Fruit fly (Drosophila melanogaster) whole organism, embryonic: Measurements from ENCODE around the gene MSBP.

ENCODE experiments used
- CG1024 ChIP-seq: fragments of 200-800 bp; sonication (Bioruptor generic); IDR thresholded peaks from 2 replicates; pipeline ENCODE4 v1.3.6; 2022; ENCODE audit warnings: missing biosample characterization, missing genetic modification characterization
- CG10431 ChIP-seq: fragments of 200-800 bp; sonication (Bioruptor generic); optimal IDR thresholded peaks from 3 replicates; lab custom pipeline; 2018; ENCODE audit warnings: missing biosample characterization, mild to moderate bottlenecking, missing genetic modification characterization
- CG11696 ChIP-seq: fragments of 200-800 bp; sonication (Bioruptor generic); IDR thresholded peaks from 2 replicates; pipeline ENCODE4 v1.3.6; 2022; ENCODE audit warnings: missing biosample characterization, missing genetic modification characterization
- CG12391 ChIP-seq: fragments of 200-800 bp; sonication (Bioruptor generic); optimal IDR thresholded peaks from 3 replicates; lab custom pipeline; 2018; ENCODE audit warnings: missing biosample characterization, mild to moderate bottlenecking, missing genetic modification characterization, moderate library complexity
- CG13296 ChIP-seq: fragments of 200-800 bp; sonication (Bioruptor generic); optimal IDR thresholded peaks from 3 replicates; lab custom pipeline; 2018; ENCODE audit warnings: missing biosample characterization, mild to moderate bottlenecking, missing genetic modification characterization
- CG13424 ChIP-seq: fragments of 200-800 bp; sonication (Bioruptor generic); optimal IDR thresholded peaks from 2 replicates; lab custom pipeline; 2019; ENCODE audit warnings: missing biosample characterization, mild to moderate bottlenecking, missing genetic modification characterization, moderate library complexity
- CG14710 ChIP-seq: fragments of 200-800 bp; sonication (Bioruptor generic); optimal IDR thresholded peaks from 3 replicates; lab custom pipeline; 2019; ENCODE audit warnings: missing biosample characterization, mild to moderate bottlenecking, missing genetic modification characterization, moderate library complexity
- CG15269 ChIP-seq: fragments of 200-800 bp; sonication (Bioruptor generic); optimal IDR thresholded peaks from 2 replicates; lab custom pipeline; 2018; ENCODE audit warnings: missing biosample characterization, mild to moderate bottlenecking, missing genetic modification characterization, moderate library complexity
- CG15479 ChIP-seq: fragments of 200-800 bp; sonication (Bioruptor generic); optimal IDR thresholded peaks from 3 replicates; lab custom pipeline; 2019; ENCODE audit warnings: missing biosample characterization, mild to moderate bottlenecking, missing genetic modification characterization, moderate library complexity
- CG15601 ChIP-seq: fragments of 200-800 bp; sonication (Bioruptor generic); optimal IDR thresholded peaks from 3 replicates; lab custom pipeline; 2019; ENCODE audit warnings: missing biosample characterization, mild to moderate bottlenecking, missing genetic modification characterization, moderate library complexity
- CG1602 ChIP-seq: fragments of 200-800 bp; sonication (Bioruptor generic); optimal IDR thresholded peaks from 3 replicates; lab custom pipeline; 2016; ENCODE audit warnings: missing biosample characterization, missing genetic modification characterization
- CG1603 ChIP-seq: fragments of 200-800 bp; sonication (Bioruptor generic); optimal IDR thresholded peaks from 2 replicates; lab custom pipeline; 2019; ENCODE audit warnings: missing biosample characterization, mild to moderate bottlenecking, missing genetic modification characterization, moderate library complexity
- CG17802 ChIP-seq: fragments of 200-800 bp; sonication (Bioruptor generic); optimal IDR thresholded peaks from 2 replicates; lab custom pipeline; 2018; ENCODE audit warnings: missing biosample characterization, mild to moderate bottlenecking, missing genetic modification characterization, moderate library complexity
- CG18764 ChIP-seq: fragments of 200-800 bp; sonication (Bioruptor generic); optimal IDR thresholded peaks from 3 replicates; lab custom pipeline; 2016; ENCODE audit warnings: missing biosample characterization, missing genetic modification characterization
- CG2120 ChIP-seq: fragments of 200-800 bp; sonication (Bioruptor generic); optimal IDR thresholded peaks from 3 replicates; lab custom pipeline; 2016; ENCODE audit warnings: missing biosample characterization, missing genetic modification characterization
- CG9727 ChIP-seq: fragments of 200-800 bp; sonication (Bioruptor generic); optimal IDR thresholded peaks from 3 replicates; lab custom pipeline; 2017; ENCODE audit warnings: missing biosample characterization, mild to moderate bottlenecking, missing genetic modification characterization
- D19A ChIP-seq: fragments of 200-800 bp; optimal IDR thresholded peaks from 3 replicates; lab custom pipeline; 2019; ENCODE audit warnings: missing biosample characterization, mild to moderate bottlenecking, missing genetic modification characterization, moderate library complexity
- Dbx ChIP-seq: fragments of 200-800 bp; sonication (Bioruptor generic); IDR thresholded peaks from 3 replicates; pipeline ENCODE4 v1.3.6; 2022; ENCODE audit warnings: missing biosample characterization, missing genetic modification characterization
- Ets97D ChIP-seq: fragments of 200-800 bp; sonication (Bioruptor generic); optimal IDR thresholded peaks from 3 replicates; lab custom pipeline; 2016; ENCODE audit warnings: missing biosample characterization, missing genetic modification characterization
- Kr ChIP-seq: fragments of 200-800 bp; sonication (Bioruptor generic); optimal IDR thresholded peaks from 2 replicates; lab custom pipeline; 2017; ENCODE audit warnings: missing biosample characterization, mild to moderate bottlenecking, missing genetic modification characterization
- Med ChIP-seq: fragments of 200-800 bp; sonication (Bioruptor generic); peaks from one replicate; lab custom pipeline; 2016; ENCODE audit warnings: missing biosample characterization, missing genetic modification characterization, mild to moderate bottlenecking, inconsistent platforms, moderate library complexity
- Meics ChIP-seq: fragments of 200-800 bp; sonication (Bioruptor generic); optimal IDR thresholded peaks from 2 replicates; lab custom pipeline; 2017; ENCODE audit warnings: missing biosample characterization, mild to moderate bottlenecking, missing genetic modification characterization
- Nf-YC ChIP-seq: fragments of 200-800 bp; optimal IDR thresholded peaks from 3 replicates; lab custom pipeline; 2019; ENCODE audit warnings: missing biosample characterization, mild to moderate bottlenecking, missing genetic modification characterization, moderate library complexity
- Sin3A ChIP-seq: fragments of >200 bp; optimal IDR thresholded peaks from 2 replicates; lab custom pipeline; 2018
- Usf ChIP-seq: fragments of 200-800 bp; sonication (Bioruptor generic); optimal IDR thresholded peaks from 2 replicates; lab custom pipeline; 2017; ENCODE audit warnings: missing genotype, missing biosample characterization, missing genetic modification characterization
- ac ChIP-seq: fragments of 200-800 bp; sonication (Bioruptor generic); optimal IDR thresholded peaks from 3 replicates; lab custom pipeline; 2017; ENCODE audit warnings: missing biosample characterization, mild to moderate bottlenecking, missing genetic modification characterization
- aop ChIP-seq: fragments of 200-800 bp; sonication (Bioruptor generic); IDR thresholded peaks from 2 replicates; pipeline ENCODE4 v1.3.6; 2022; ENCODE audit warnings: missing biosample characterization, missing genetic modification characterization
- az2 ChIP-seq: fragments of 200-800 bp; sonication (Bioruptor generic); optimal IDR thresholded peaks from 3 replicates; lab custom pipeline; 2016; ENCODE audit warnings: missing biosample characterization, missing genetic modification characterization
- cg ChIP-seq: fragments of 200-800 bp; sonication (Bioruptor generic); optimal IDR thresholded peaks from 3 replicates; lab custom pipeline; 2019; ENCODE audit warnings: missing biosample characterization, mild to moderate bottlenecking, missing genetic modification characterization, moderate library complexity
- crp ChIP-seq, 2 experiments: fragments of 200-800 bp; sonication (Bioruptor generic); optimal IDR thresholded peaks; 2 replicates in 1 of 2; 3 replicates in 1 of 2; lab custom pipeline; 2017; ENCODE audit warnings: missing biosample characterization in 2 of 2, missing genetic modification characterization in 2 of 2, mild to moderate bottlenecking in 1 of 2, moderate library complexity in 1 of 2
- dati ChIP-seq: fragments of 200-800 bp; sonication (Bioruptor generic); IDR thresholded peaks from 2 replicates; pipeline ENCODE4 v1.3.6; 2022; ENCODE audit warnings: missing biosample characterization, missing genetic modification characterization
- dpn ChIP-seq, 2 experiments: fragments of 200-800 bp; sonication (Bioruptor generic); optimal IDR thresholded peaks; 3 replicates each; lab custom pipeline; 2016; ENCODE audit warnings: missing biosample characterization in 2 of 2, missing genetic modification characterization in 2 of 2
- fd96Cb ChIP-seq: fragments of 200-800 bp; sonication (Bioruptor generic); optimal IDR thresholded peaks from 2 replicates; lab custom pipeline; 2018; ENCODE audit warnings: missing biosample characterization, mild to moderate bottlenecking, missing genetic modification characterization, moderate library complexity
- gce ChIP-seq: fragments of 200-800 bp; sonication (Bioruptor generic); IDR thresholded peaks from 3 replicates; pipeline ENCODE4 v1.3.6; 2022; ENCODE audit warnings: missing biosample characterization, missing genetic modification characterization
- gcm2 ChIP-seq: fragments of 200-800 bp; sonication (Bioruptor generic); optimal IDR thresholded peaks from 2 replicates; lab custom pipeline; 2016; ENCODE audit warnings: missing biosample characterization, missing genetic modification characterization
- hth ChIP-seq: fragments of >200 bp; optimal IDR thresholded peaks from 2 replicates; lab custom pipeline; 2017; ENCODE audit warnings: inconsistent platforms
- ind ChIP-seq: fragments of 200-800 bp; sonication (Bioruptor generic); optimal IDR thresholded peaks from 3 replicates; lab custom pipeline; 2016; ENCODE audit warnings: missing biosample characterization, missing genetic modification characterization
- inv ChIP-seq: fragments of 200-800 bp; sonication (Bioruptor generic); IDR thresholded peaks from 2 replicates; pipeline ENCODE4 v1.3.6; 2022; ENCODE audit warnings: missing biosample characterization, missing genetic modification characterization; ENCODE audit not compliant: partially characterized antibody
- ken ChIP-seq: fragments of 200-800 bp; sonication (Bioruptor generic); IDR thresholded peaks from 3 replicates; pipeline ENCODE4 v1.3.6; 2022; ENCODE audit warnings: missing biosample characterization, missing genetic modification characterization
- lilli ChIP-seq: fragments of 200-800 bp; sonication (Bioruptor generic); optimal IDR thresholded peaks from 3 replicates; lab custom pipeline; 2016; ENCODE audit warnings: missing biosample characterization, missing genetic modification characterization
- mirr ChIP-seq: fragments of 200-800 bp; sonication (Bioruptor generic); optimal IDR thresholded peaks from 3 replicates; lab custom pipeline; 2018; ENCODE audit warnings: missing biosample characterization, mild to moderate bottlenecking, missing genetic modification characterization
- nom ChIP-seq: fragments of 200-800 bp; sonication (Bioruptor generic); optimal IDR thresholded peaks from 2 replicates; lab custom pipeline; 2017; ENCODE audit warnings: missing biosample characterization, missing genetic modification characterization, mild to moderate bottlenecking, moderate library complexity, missing genetic modification reagents
- otp ChIP-seq: fragments of 200-800 bp; sonication (Bioruptor generic); IDR thresholded peaks from 3 replicates; pipeline ENCODE4, ENCODE4 v1.3.6; 2022; ENCODE audit warnings: missing biosample characterization, missing genetic modification characterization
- repo ChIP-seq: fragments of 200-800 bp; sonication (Bioruptor generic); optimal IDR thresholded peaks from 2 replicates; lab custom pipeline; 2016; ENCODE audit warnings: missing biosample characterization, missing genetic modification characterization
- row ChIP-seq: fragments of 200-800 bp; sonication (Bioruptor generic); IDR thresholded peaks from 3 replicates; pipeline ENCODE4 v1.3.6; 2022; ENCODE audit warnings: missing biosample characterization, missing genetic modification characterization
- scrt ChIP-seq: fragments of 200-800 bp; sonication (Bioruptor generic); optimal IDR thresholded peaks from 2 replicates; lab custom pipeline; 2018; ENCODE audit warnings: missing biosample characterization, mild to moderate bottlenecking, missing genetic modification characterization, moderate library complexity
- sd ChIP-seq: fragments of 200-800 bp; sonication (Bioruptor generic); optimal IDR thresholded peaks from 3 replicates; lab custom pipeline; 2018; ENCODE audit warnings: missing biosample characterization, mild to moderate bottlenecking, missing genetic modification characterization, moderate library complexity
- tin ChIP-seq: fragments of 200-800 bp; sonication (Bioruptor generic); optimal IDR thresholded peaks from 3 replicates; lab custom pipeline; 2016; ENCODE audit warnings: missing biosample characterization, missing genetic modification characterization
- tx ChIP-seq: fragments of 200-800 bp; sonication (Bioruptor generic); optimal IDR thresholded peaks from 2 replicates; lab custom pipeline; 2016; ENCODE audit warnings: missing biosample characterization, missing genetic modification characterization
- unc-4 ChIP-seq: fragments of 200-800 bp; sonication (Bioruptor generic); IDR thresholded peaks from 2 replicates; pipeline ENCODE4 v1.3.6; 2022; ENCODE audit warnings: missing biosample characterization, missing genetic modification characterization; ENCODE audit not compliant: partially characterized antibody

Gene MSBP

DNA sequence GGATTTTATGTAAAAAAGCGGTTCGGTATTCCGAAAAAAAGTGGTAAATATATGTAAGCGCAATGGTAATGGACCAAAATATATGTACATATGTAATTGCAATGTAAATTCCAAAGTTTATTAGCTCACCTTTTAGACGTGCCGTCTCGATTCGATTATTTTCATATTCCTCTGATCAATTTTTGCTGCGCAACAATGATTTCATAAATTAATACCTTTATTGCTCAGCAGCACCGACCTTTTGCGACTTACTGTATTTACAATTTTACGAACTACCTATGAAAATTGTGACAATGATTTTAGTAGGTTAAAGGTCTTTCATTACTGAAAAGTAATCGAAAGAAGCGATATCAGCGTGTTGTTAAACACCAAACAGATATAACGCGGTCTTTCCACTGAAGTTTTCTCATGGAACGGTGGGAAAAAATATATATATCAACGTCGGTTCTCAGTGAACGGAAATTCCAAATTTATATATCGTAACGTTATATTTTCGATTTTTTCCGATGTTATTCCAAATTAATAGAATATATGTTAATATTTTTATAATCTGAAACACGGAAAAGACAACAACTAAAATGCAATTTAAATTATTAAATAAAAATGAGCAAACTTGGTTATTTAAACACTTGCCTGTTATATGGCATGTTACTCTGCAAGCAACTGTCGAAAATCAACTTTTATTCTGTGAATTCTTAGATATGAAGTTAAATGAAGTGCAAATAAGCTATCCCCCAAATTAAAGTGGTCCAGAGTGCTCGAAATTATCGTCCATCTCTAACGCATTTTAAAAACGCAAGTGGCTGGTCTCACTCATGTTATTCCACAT, at the start of gene MSBP, which contains the start of gene CG15916 (continued):
- TF ChIP-seq ac (GFP tag; lab: Kevin White, UChicago) (no peak), gcm2 (GFP tag; lab: Kevin White, UChicago) (no peak), CG13424 (tag; lab: Kevin White, UChicago) (peak; percentile 46), CG14710 (tag; lab: Kevin White, UChicago) (peak; percentile 66), aop (GFP tag; lab: Robert Waterston, UW) (no peak), CG18764 (GFP tag; lab: Kevin White, UChicago) (no peak), CG15269 (peak; percentile 15), Med (GFP tag; lab: Kevin White, UChicago) (peak; percentile 53), scrt (no peak), crp (GFP tag; optimal IDR thresholded peaks at IDR 0.05; lab: Kevin White, UChicago) (no peak), CG1024 (GFP tag; lab: Robert Waterston, UW) (peak; percentile 66), Meics (peak; percentile 45), CG1603 (tag; lab: Kevin White, UChicago) (peak; percentile 12), gce (no peak), ind (peak; percentile 38), lilli (peak; percentile 7), repo (GFP tag; lab: Kevin White, UChicago) (no peak), inv (GFP tag; lab: Robert Waterston, UW) (no peak), cg (GFP tag; lab: Kevin White, UChicago) (no peak), ken (GFP tag; lab: Robert Waterston, UW) (no peak), CG11696 (GFP tag; lab: Robert Waterston, UW) (no peak), hth (lab: Kevin White, UChicago) (no peak), otp (GFP tag; lab: Robert Waterston, UW) (no peak), sd (tag; lab: Kevin White, UChicago) (no peak), D19A (peak; percentile 1), CG10431 (peak; percentile 18), dati (no peak), nom (GFP tag; lab: Kevin White, UChicago) (peak; percentile 69), Nf-YC (tag; lab: Kevin White, UChicago) (peak; percentile 14), CG15601 (tag; lab: Kevin White, UChicago) (peak; percentile 12), dpn (GFP tag; optimal IDR thresholded peaks at IDR 0.05; lab: Kevin White, UChicago) (no peak), row (GFP tag; lab: Robert Waterston, UW) (peak; percentile 64), tin (GFP tag; lab: Kevin White, UChicago) (peak; percentile 22), CG15479 (GFP tag; lab: Kevin White, UChicago) (no peak), CG9727 (GFP tag; lab: Kevin White, UChicago) (peak; percentile 41), CG17802 (tag; lab: Kevin White, UChicago) (peak; percentile 59), Kr (no peak), Usf (GFP tag; lab: Kevin White, UChicago) (peak; percentile 54), mirr (GFP tag; lab: Kevin White, UChicago) (no peak), unc-4 (no peak), az2 (peak; percentile 9), CG1602 (GFP tag; lab: Kevin White, UChicago) (peak; percentile 13), fd96Cb (tag; lab: Kevin White, UChicago) (peak; percentile 43), Sin3A (lab: Kevin White, UChicago) (no peak), Dbx (GFP tag; lab: Robert Waterston, UW) (no peak), tx (no peak), CG2120 (GFP tag; lab: Kevin White, UChicago) (peak; percentile 41), CG13296 (GFP tag; lab: Kevin White, UChicago) (no peak), CG12391 (peak; percentile 59), Ets97D (GFP tag; lab: Kevin White, UChicago) (no peak)
